Fruit fly (Drosophila melanogaster) whole organism, embryonic: Measurements from ENCODE around the gene IntS6.

Source experiments
- CG11695 ChIP-seq: fragments of 200-800 bp; sonication (Bioruptor generic); IDR thresholded peaks from 3 replicates; pipeline ENCODE4 v1.3.6; 2022; ENCODE audit warnings: missing biosample characterization, missing genetic modification characterization
- CG12299 ChIP-seq: fragments of 200-800 bp; sonication (Bioruptor generic); optimal IDR thresholded peaks from 2 replicates; lab custom pipeline; 2018; ENCODE audit warnings: missing biosample characterization, mild to moderate bottlenecking, missing genetic modification characterization
- CG12769 ChIP-seq: fragments of 200-800 bp; sonication (Bioruptor generic); optimal IDR thresholded peaks from 2 replicates; lab custom pipeline; 2019; ENCODE audit warnings: missing biosample characterization, mild to moderate bottlenecking, missing genetic modification characterization, moderate library complexity
- CG16779 ChIP-seq: fragments of 200-800 bp; sonication (Bioruptor generic); IDR thresholded peaks from 2 replicates; pipeline ENCODE4 v1.3.6; 2022; ENCODE audit warnings: missing biosample characterization, missing genetic modification characterization
- CG16815 ChIP-seq: fragments of 200-800 bp; sonication (Bioruptor generic); optimal IDR thresholded peaks from 3 replicates; lab custom pipeline; 2017; ENCODE audit warnings: missing biosample characterization, mild to moderate bottlenecking, missing genetic modification characterization
- CG17186 ChIP-seq: fragments of 200-800 bp; sonication (Bioruptor generic); optimal IDR thresholded peaks from 3 replicates; lab custom pipeline; 2017; ENCODE audit warnings: missing biosample characterization, missing genetic modification reagents, missing genetic modification characterization
- CG17361 ChIP-seq: fragments of 200-800 bp; sonication (Bioruptor generic); IDR thresholded peaks from 3 replicates; pipeline ENCODE4 v1.3.6; 2022; ENCODE audit warnings: missing biosample characterization, missing genetic modification characterization
- CG1792 ChIP-seq: fragments of 200-800 bp; sonication (Bioruptor generic); optimal IDR thresholded peaks from 2 replicates; lab custom pipeline; 2016; ENCODE audit warnings: missing biosample characterization, missing genetic modification characterization
- CG31441 ChIP-seq: fragments of 200-800 bp; sonication (Bioruptor generic); IDR thresholded peaks from 2 replicates; pipeline ENCODE4 v1.3.6; 2022; ENCODE audit warnings: missing biosample characterization, missing genetic modification characterization
- CG32772 ChIP-seq: fragments of 200-800 bp; sonication (Bioruptor generic); IDR thresholded peaks from 2 replicates; pipeline ENCODE4 v1.3.6; 2022; ENCODE audit warnings: missing biosample characterization, missing genetic modification characterization
- CG3838 ChIP-seq: fragments of 200-800 bp; sonication (Bioruptor generic); optimal IDR thresholded peaks from 3 replicates; lab custom pipeline; 2016; ENCODE audit warnings: missing biosample characterization, missing genetic modification characterization
- CG4360 ChIP-seq: fragments of 200-800 bp; sonication (Bioruptor generic); IDR thresholded peaks from 2 replicates; pipeline ENCODE4 v1.3.6; 2022; ENCODE audit warnings: missing biosample characterization, missing genetic modification characterization
- CG6654 ChIP-seq: fragments of 200-800 bp; sonication (Bioruptor generic); optimal IDR thresholded peaks from 2 replicates; lab custom pipeline; 2017; ENCODE audit warnings: missing biosample characterization, mild to moderate bottlenecking, missing genetic modification characterization
- CG7987 ChIP-seq: fragments of 200-800 bp; sonication (Bioruptor generic); optimal IDR thresholded peaks from 2 replicates; lab custom pipeline; 2018; ENCODE audit warnings: missing biosample characterization, mild to moderate bottlenecking, missing genetic modification characterization, moderate library complexity
- CG9932 ChIP-seq: fragments of 200-800 bp; sonication (Bioruptor generic); IDR thresholded peaks from 2 replicates; pipeline ENCODE4 v1.3.6; 2022; ENCODE audit warnings: missing biosample characterization, missing genetic modification characterization
- Fer1 ChIP-seq: fragments of 200-800 bp; sonication (Bioruptor generic); optimal IDR thresholded peaks from 2 replicates; lab custom pipeline; 2017; ENCODE audit warnings: missing biosample characterization, mild to moderate bottlenecking, missing genetic modification characterization
- H15 ChIP-seq: fragments of 200-800 bp; sonication (Bioruptor generic); IDR thresholded peaks from 3 replicates; pipeline ENCODE4 v1.3.6; 2022; ENCODE audit warnings: missing biosample characterization, missing genetic modification characterization
- MESR4 ChIP-seq: fragments of 200-800 bp; sonication (Bioruptor generic); optimal IDR thresholded peaks from 2 replicates; lab custom pipeline; 2018; ENCODE audit warnings: missing biosample characterization, mild to moderate bottlenecking, missing genetic modification characterization, moderate library complexity
- NC2α ChIP-seq: fragments of 200-800 bp; sonication (Bioruptor generic); optimal IDR thresholded peaks from 2 replicates; lab custom pipeline; 2016; ENCODE audit warnings: missing biosample characterization, missing genetic modification characterization
- NfI ChIP-seq: fragments of 200-800 bp; sonication (Bioruptor generic); optimal IDR thresholded peaks from 3 replicates; lab custom pipeline; 2018; ENCODE audit warnings: missing biosample characterization, mild to moderate bottlenecking, missing genetic modification characterization, moderate library complexity
- Poxn ChIP-seq: fragments of 200-800 bp; sonication (Bioruptor generic); IDR thresholded peaks from 2 replicates; pipeline ENCODE4 v1.3.6; 2022; ENCODE audit warnings: missing biosample characterization, missing genetic modification characterization
- Ptx1 ChIP-seq: fragments of 200-800 bp; sonication (Bioruptor generic); IDR thresholded peaks from 2 replicates; pipeline ENCODE4 v1.3.6; 2022; ENCODE audit warnings: missing biosample characterization, missing genetic modification characterization
- Ravus ChIP-seq: fragments of 200-800 bp; sonication (Bioruptor generic); IDR thresholded peaks from 2 replicates; pipeline ENCODE4 v1.3.6; 2022; ENCODE audit warnings: missing biosample characterization, missing genetic modification characterization
- Tbp ChIP-seq: fragments of >200 bp; optimal IDR thresholded peaks from 2 replicates; lab custom pipeline; 2018; ENCODE audit warnings: missing biosample characterization, missing genetic modification characterization
- bowl ChIP-seq: fragments of 200-800 bp; sonication (Bioruptor generic); IDR thresholded peaks from 2 replicates; pipeline ENCODE4 v1.3.6; 2022; ENCODE audit warnings: missing biosample characterization, missing genetic modification characterization
- bsh ChIP-seq, 2 experiments: fragments of 200-800 bp; sonication (Bioruptor generic); optimal IDR thresholded peaks; 2 replicates each; lab custom pipeline; 2017 to 2018; ENCODE audit warnings: mild to moderate bottlenecking in 2 of 2, missing biosample characterization in 2 of 2, missing genetic modification characterization in 2 of 2, moderate library complexity in 1 of 2
- btn ChIP-seq: fragments of 200-800 bp; sonication (Bioruptor generic); optimal IDR thresholded peaks from 2 replicates; lab custom pipeline; 2016; ENCODE audit warnings: missing biosample characterization, missing genetic modification characterization
- chinmo ChIP-seq: fragments of 200-800 bp; sonication (Bioruptor generic); IDR thresholded peaks from 4 replicates; pipeline ENCODE4 v1.3.6; 2022; ENCODE audit warnings: missing biosample characterization, missing genetic modification characterization; ENCODE audit not compliant: partially characterized antibody
- croc ChIP-seq: fragments of 200-800 bp; sonication (Bioruptor generic); conservative IDR thresholded peaks from 3 replicates; pipeline ENCODE4 v1.3.6; 2022; ENCODE audit warnings: missing biosample characterization, missing genetic modification characterization
- dpn ChIP-seq, 2 experiments: fragments of 200-800 bp; sonication (Bioruptor generic); optimal IDR thresholded peaks; 3 replicates each; lab custom pipeline; 2016; ENCODE audit warnings: missing biosample characterization in 2 of 2, missing genetic modification characterization in 2 of 2
- fd96Cb ChIP-seq: fragments of 200-800 bp; sonication (Bioruptor generic); optimal IDR thresholded peaks from 2 replicates; lab custom pipeline; 2018; ENCODE audit warnings: missing biosample characterization, mild to moderate bottlenecking, missing genetic modification characterization, moderate library complexity
- gfzf ChIP-seq: fragments of 200-800 bp; sonication (Bioruptor generic); optimal IDR thresholded peaks from 2 replicates; lab custom pipeline; 2016; ENCODE audit warnings: missing biosample characterization, mild to moderate bottlenecking, missing genetic modification characterization, moderate library complexity
- grn ChIP-seq: fragments of 200-800 bp; sonication (Bioruptor generic); optimal IDR thresholded peaks from 3 replicates; lab custom pipeline; 2017; ENCODE audit warnings: missing biosample characterization, missing genetic modification characterization
- gsb-n ChIP-seq: fragments of 200-800 bp; sonication (Bioruptor generic); optimal IDR thresholded peaks from 3 replicates; lab custom pipeline; 2018; ENCODE audit warnings: missing biosample characterization, mild to moderate bottlenecking, missing genetic modification characterization
- ham ChIP-seq: fragments of 200-800 bp; sonication (Bioruptor generic); IDR thresholded peaks from 2 replicates; pipeline ENCODE4 v1.3.6; 2022; ENCODE audit warnings: missing biosample characterization, missing genetic modification characterization
- her ChIP-seq: fragments of 200-800 bp; sonication (Bioruptor generic); optimal IDR thresholded peaks from 2 replicates; lab custom pipeline; 2016; ENCODE audit warnings: missing biosample characterization, missing genetic modification characterization
- hth ChIP-seq: fragments of >200 bp; optimal IDR thresholded peaks from 2 replicates; lab custom pipeline; 2017; ENCODE audit warnings: inconsistent platforms
- knrl ChIP-seq: fragments of 200-800 bp; sonication (Bioruptor generic); IDR thresholded peaks from 3 replicates; pipeline ENCODE4 v1.3.6; 2022; ENCODE audit warnings: missing biosample characterization, missing genetic modification characterization; ENCODE audit not compliant: partially characterized antibody
- mld ChIP-seq: fragments of 200-800 bp; sonication (Bioruptor generic); IDR thresholded peaks from 3 replicates; pipeline ENCODE4 v1.3.6; 2022; ENCODE audit warnings: missing biosample characterization, missing genetic modification characterization; ENCODE audit not compliant: partially characterized antibody
- nom ChIP-seq: fragments of 200-800 bp; sonication (Bioruptor generic); optimal IDR thresholded peaks from 2 replicates; lab custom pipeline; 2017; ENCODE audit warnings: missing biosample characterization, missing genetic modification characterization, mild to moderate bottlenecking, moderate library complexity, missing genetic modification reagents
- onecut ChIP-seq: fragments of 200-800 bp; sonication (Bioruptor generic); IDR thresholded peaks from 2 replicates; pipeline ENCODE4 v1.3.6; 2022; ENCODE audit warnings: missing biosample characterization, missing genetic modification characterization
- org-1 ChIP-seq: fragments of 200-800 bp; sonication (Bioruptor generic); optimal IDR thresholded peaks from 2 replicates; lab custom pipeline; 2017; ENCODE audit warnings: missing biosample characterization, missing genetic modification characterization
- pnt ChIP-seq: fragments of 200-800 bp; sonication (Bioruptor generic); optimal IDR thresholded peaks from 3 replicates; lab custom pipeline; 2016; ENCODE audit warnings: missing biosample characterization, missing genetic modification characterization
- ro ChIP-seq: fragments of 200-800 bp; sonication (Bioruptor generic); IDR thresholded peaks from 2 replicates; pipeline ENCODE4 v1.3.6; 2022; ENCODE audit warnings: missing biosample characterization, missing genetic modification characterization
- sqz ChIP-seq: fragments of 200-800 bp; sonication (Bioruptor generic); optimal IDR thresholded peaks from 3 replicates; lab custom pipeline; 2018; ENCODE audit warnings: missing biosample characterization, mild to moderate bottlenecking, missing genetic modification characterization
- sr ChIP-seq: fragments of 200-800 bp; sonication (Bioruptor generic); IDR thresholded peaks from 3 replicates; pipeline ENCODE4 v1.3.6; 2022; ENCODE audit warnings: missing biosample characterization, missing genetic modification characterization
- twi ChIP-seq: fragments of 200-800 bp; optimal IDR thresholded peaks from 2 replicates; lab custom pipeline; 2019; ENCODE audit warnings: missing biosample characterization, mild to moderate bottlenecking, missing genetic modification characterization, moderate library complexity
- zf30C ChIP-seq: fragments of 200-800 bp; sonication (Bioruptor generic); optimal IDR thresholded peaks from 3 replicates; lab custom pipeline; 2018; ENCODE audit warnings: missing biosample characterization, mild to moderate bottlenecking, missing genetic modification characterization

Gene IntS6

dm6 chrX:5746864-5747861, at the start of gene IntS6, which contains the start of gene Rtel1 (continued):
- TF ChIP-seq sr (GFP tag; lab: Robert Waterston, UW) (peak; percentile 63; the same call in 1 of the 3 replicates), CG17361 (GFP tag; lab: Robert Waterston, UW) (peak; percentile 93), Tbp (GFP tag; lab: Kevin White, UChicago) (no peak), bsh (GFP tag; optimal IDR thresholded peaks at IDR 0.05; lab: Kevin White, UChicago) (peak; percentile 51 to 87), CG3838 (GFP tag; lab: Kevin White, UChicago) (peak; percentile 79), CG1792 (GFP tag; lab: Kevin White, UChicago) (peak; percentile 85), CG16815 (GFP tag; lab: Kevin White, UChicago) (peak; percentile 88), gsb-n (tag; lab: Kevin White, UChicago) (peak; percentile 76), CG12299 (tag; lab: Kevin White, UChicago) (peak; percentile 91), her (GFP tag; lab: Kevin White, UChicago) (peak; percentile 90), MESR4 (GFP tag; lab: Kevin White, UChicago) (peak; percentile 40), zf30C (GFP tag; lab: Kevin White, UChicago) (no peak), gfzf (GFP tag; lab: Kevin White, UChicago) (peak; percentile 92), CG6654 (peak; percentile 71), NC2α (GFP tag; lab: Kevin White, UChicago) (peak; percentile 65), CG16779 (peak; percentile 81), Poxn (peak; percentile 82), CG4360 (GFP tag; lab: Robert Waterston, UW) (peak; percentile 74), sqz (peak; percentile 60), Ravus (peak; percentile 69), pnt (GFP tag; lab: Kevin White, UChicago) (peak; percentile 92), Ptx1 (GFP tag; lab: Robert Waterston, UW) (peak; percentile 94), ham (GFP tag; lab: Robert Waterston, UW) (peak; percentile 83), hth (lab: Kevin White, UChicago) (no peak), chinmo (GFP tag; lab: Robert Waterston, UW) (peak; percentile 100), dpn (GFP tag; optimal IDR thresholded peaks at IDR 0.05; lab: Kevin White, UChicago) (peak; percentile 91 to 92), H15 (peak; percentile 68; the same call in 2 of the 3 replicates), CG11695 (peak; percentile 90), nom (GFP tag; lab: Kevin White, UChicago) (peak; percentile 67), org-1 (GFP tag; lab: Kevin White, UChicago) (peak; percentile 71), CG32772 (GFP tag; lab: Robert Waterston, UW) (peak; percentile 85), CG12769 (peak; percentile 96), CG31441 (GFP tag; lab: Robert Waterston, UW) (peak; percentile 87), knrl (no peak; the same call in 2 of the 3 replicates), twi (peak; percentile 83), bowl (GFP tag; lab: Robert Waterston, UW) (peak; percentile 62; the same call in 1 of the 2 replicates), ro (GFP tag; lab: Robert Waterston, UW) (0 out of 2 replicates have a peak, but pooled peaks have one; percentile 38), Fer1 (GFP tag; lab: Kevin White, UChicago) (peak; percentile 87), grn (GFP tag; lab: Kevin White, UChicago) (peak; percentile 77), fd96Cb (peak; percentile 88), croc (peak; percentile 79), CG7987 (peak; percentile 52), CG9932 (GFP tag; lab: Robert Waterston, UW) (peak; percentile 94), CG17186 (GFP tag; lab: Kevin White, UChicago) (peak; percentile 76), mld (no peak), NfI (GFP tag; lab: Kevin White, UChicago) (peak; percentile 91), onecut (peak; percentile 79), btn (GFP tag; lab: Kevin White, UChicago) (peak; percentile 76)
